Worm (Caenorhabditis elegans) whole organism, young adult: ENCODE results near the gene F44E5.1.

Experiments
- B0019.2 ChIP-seq: fragments of 200-800 bp; sonication (Bioruptor generic); conservative IDR thresholded peaks from 2 replicates; pipeline ENCODE4 v1.3.6; 2022; ENCODE audit warnings: missing genetic modification reagents, missing genetic modification characterization, missing compliant biosample characterization
- B0261.1 ChIP-seq: sonication (generic microtip); optimal IDR thresholded peaks from 2 replicates; lab custom pipeline; 2016; ENCODE audit warnings: mild to moderate bottlenecking, missing genetic modification characterization, moderate library complexity, missing compliant biosample characterization
- B0336.3 ChIP-seq: fragments of 200-800 bp; sonication (Bioruptor generic); IDR thresholded peaks from 2 replicates; pipeline ENCODE4 v1.3.6; 2022; ENCODE audit warnings: missing genetic modification characterization, missing compliant biosample characterization
- F23B12.7 ChIP-seq: sonication (generic microtip); optimal IDR thresholded peaks from 2 replicates; lab custom pipeline; 2017; ENCODE audit warnings: missing genetic modification characterization, mild to moderate bottlenecking, missing compliant biosample characterization, antibody characterized with exemption, moderate library complexity; ENCODE audit not compliant: insufficient read depth
- F52B5.7 ChIP-seq: sonication (generic microtip); optimal IDR thresholded peaks from 2 replicates; lab custom pipeline; 2016; ENCODE audit warnings: mild to moderate bottlenecking, missing genetic modification characterization, missing compliant biosample characterization
- F55B11.4 ChIP-seq: sonication (generic microtip); optimal IDR thresholded peaks from 2 replicates; lab custom pipeline; 2016; ENCODE audit warnings: missing compliant biosample characterization, missing genetic modification characterization, borderline replicate concordance; ENCODE audit not compliant: insufficient read depth
- F57C9.4 ChIP-seq: sonication (generic microtip); optimal IDR thresholded peaks from 2 replicates; lab custom pipeline; 2017; ENCODE audit warnings: mild to moderate bottlenecking, missing genetic modification characterization, missing compliant biosample characterization
- T26A5.8 ChIP-seq: sonication (generic microtip); optimal IDR thresholded peaks from 2 replicates; lab custom pipeline; 2016; ENCODE audit warnings: missing genetic modification characterization, missing compliant biosample characterization
- Y53F4B.3 ChIP-seq: fragments of 200-800 bp; sonication (Bioruptor generic); IDR thresholded peaks from 2 replicates; pipeline ENCODE4 v1.3.6; 2022; ENCODE audit warnings: missing genetic modification reagents, missing genetic modification characterization, missing compliant biosample characterization
- Y53G8AR.9 ChIP-seq: fragments of 200-800 bp; sonication (Bioruptor generic); conservative IDR thresholded peaks from 2 replicates; pipeline ENCODE4 v1.3.6; 2022; ENCODE audit warnings: missing genetic modification reagents, missing genetic modification characterization, missing compliant biosample characterization
- Y67H2A.10 ChIP-seq: fragments of 200-800 bp; sonication (Bioruptor generic); conservative IDR thresholded peaks from 2 replicates; pipeline ENCODE4 v1.3.6; 2022; ENCODE audit warnings: missing genetic modification reagents, missing genetic modification characterization, missing compliant biosample characterization
- ZK185.1 ChIP-seq: sonication (generic microtip); optimal IDR thresholded peaks from 2 replicates; lab custom pipeline; 2016; ENCODE audit warnings: mild to moderate bottlenecking, missing genetic modification characterization, missing compliant biosample characterization; ENCODE audit not compliant: poor library complexity, severe bottlenecking
- aptf-3 ChIP-seq: fragments of 200-800 bp; sonication (Bioruptor generic); IDR thresholded peaks from 2 replicates; pipeline ENCODE4 v1.3.6; 2022; ENCODE audit warnings: missing genetic modification characterization, missing compliant biosample characterization
- athp-1 ChIP-seq: sonication (generic microtip); optimal IDR thresholded peaks from 2 replicates; lab custom pipeline; 2017; ENCODE audit warnings: mild to moderate bottlenecking, missing genetic modification characterization, missing compliant biosample characterization
- attf-5 ChIP-seq: fragments of 200-800 bp; sonication (Bioruptor generic); optimal IDR thresholded peaks from 2 replicates; lab custom pipeline; 2018; ENCODE audit warnings: mild to moderate bottlenecking, missing genetic modification characterization, missing compliant biosample characterization
- die-1 ChIP-seq: sonication (generic microtip); optimal IDR thresholded peaks from 2 replicates; lab custom pipeline; 2016; ENCODE audit warnings: missing genotype, mild to moderate bottlenecking, missing genetic modification characterization, missing compliant biosample characterization
- dox-1 ChIP-seq: fragments of 200-800 bp; sonication (Bioruptor generic); IDR thresholded peaks from 2 replicates; pipeline ENCODE4 v1.3.6; 2022; ENCODE audit warnings: missing genetic modification reagents, missing genetic modification characterization, missing compliant biosample characterization
- efl-1 ChIP-seq: fragments of 150-350 bp; optimal IDR thresholded peaks from 2 replicates; lab custom pipeline; 2014; ENCODE audit warnings: missing biosample characterization, missing genetic modification reagents, missing genetic modification characterization
- ets-4 ChIP-seq: fragments of 200-800 bp; sonication (Bioruptor generic); optimal IDR thresholded peaks from 2 replicates; lab custom pipeline; 2018; ENCODE audit warnings: mild to moderate bottlenecking, missing genetic modification characterization, missing compliant biosample characterization
- gei-17 ChIP-seq: fragments of 200-800 bp; sonication (Bioruptor generic); optimal IDR thresholded peaks from 2 replicates; lab custom pipeline; 2018; ENCODE audit warnings: mild to moderate bottlenecking, missing genetic modification characterization, missing compliant biosample characterization
- him-1 ChIP-seq: sonication (generic microtip); optimal IDR thresholded peaks from 2 replicates; lab custom pipeline; 2016; ENCODE audit warnings: missing genotype, missing genetic modification reagents, missing genetic modification characterization, missing compliant biosample characterization
- hmg-20 ChIP-seq: fragments of 200-800 bp; sonication (Bioruptor generic); IDR thresholded peaks from 2 replicates; pipeline ENCODE4 v1.3.6; 2022; ENCODE audit warnings: missing genetic modification reagents, missing genetic modification characterization, missing compliant biosample characterization
- lin-40 ChIP-seq: sonication (generic microtip); optimal IDR thresholded peaks from 2 replicates; lab custom pipeline; 2016; ENCODE audit warnings: missing genetic modification characterization, mild to moderate bottlenecking, missing compliant biosample characterization, missing genotype, missing genetic modification reagents
- lin-54 ChIP-seq: fragments of 200-800 bp; sonication (Bioruptor generic); optimal IDR thresholded peaks from 2 replicates; lab custom pipeline; 2018; ENCODE audit warnings: mild to moderate bottlenecking, missing genetic modification characterization, missing compliant biosample characterization
- lir-1 ChIP-seq: fragments of 200-800 bp; sonication (Bioruptor generic); conservative IDR thresholded peaks from 2 replicates; pipeline ENCODE4 v1.3.6; 2022; ENCODE audit warnings: missing genetic modification reagents, missing genetic modification characterization, missing compliant biosample characterization
- lsl-1 ChIP-seq: fragments of 200-800 bp; sonication (Bioruptor generic); optimal IDR thresholded peaks from 2 replicates; lab custom pipeline; 2018; ENCODE audit warnings: mild to moderate bottlenecking, missing genetic modification characterization, moderate library complexity, missing compliant biosample characterization
- madf-8 ChIP-seq: fragments of 200-800 bp; sonication (Bioruptor generic); conservative IDR thresholded peaks from 2 replicates; pipeline ENCODE4 v1.3.6; 2022; ENCODE audit warnings: missing genetic modification reagents, missing genetic modification characterization, missing compliant biosample characterization
- mes-4 ChIP-seq: sonication (generic microtip); optimal IDR thresholded peaks from 2 replicates; lab custom pipeline; 2016; ENCODE audit warnings: missing genotype, missing genetic modification characterization, missing compliant biosample characterization
- mxl-1 ChIP-seq: sonication (generic microtip); optimal IDR thresholded peaks from 2 replicates; lab custom pipeline; 2016; ENCODE audit warnings: missing genetic modification characterization, missing compliant biosample characterization
- nfya-1 ChIP-seq: sonication (generic microtip); optimal IDR thresholded peaks from 2 replicates; lab custom pipeline; 2017; ENCODE audit warnings: antibody characterized with exemption, missing compliant biosample characterization, missing genetic modification characterization, borderline replicate concordance; ENCODE audit not compliant: insufficient read depth
- nfyb-1 ChIP-seq: fragments of 200-800 bp; sonication (Bioruptor generic); IDR thresholded peaks from 2 replicates; pipeline ENCODE4 v1.3.6; 2022; ENCODE audit warnings: missing genetic modification reagents, missing genetic modification characterization, missing compliant biosample characterization
- nhr-179 ChIP-seq: sonication (generic microtip); optimal IDR thresholded peaks from 2 replicates; lab custom pipeline; 2016; ENCODE audit warnings: mild to moderate bottlenecking, missing genetic modification characterization, missing compliant biosample characterization
- nhr-27 ChIP-seq: fragments of 200-800 bp; sonication (Bioruptor generic); optimal IDR thresholded peaks from 2 replicates; lab custom pipeline; 2018; ENCODE audit warnings: mild to moderate bottlenecking, missing genetic modification characterization, moderate library complexity, missing compliant biosample characterization
- pbrm-1 ChIP-seq: fragments of 200-800 bp; sonication (Bioruptor generic); IDR thresholded peaks from 2 replicates; pipeline ENCODE4 v1.3.6; 2022; ENCODE audit warnings: missing genetic modification reagents, missing genetic modification characterization, missing compliant biosample characterization
- rpc-1 ChIP-seq, 2 experiments: fragments of 150-350 bp in 1 of 2; sonication (generic microtip) in 1 of 2; optimal IDR thresholded peaks; 2 replicates each; lab custom pipeline; 2014 to 2018; ENCODE audit warnings: missing biosample characterization in 1 of 2, missing genetic modification characterization in 1 of 2, missing genetic modification reagents in 1 of 2, missing genotype in 1 of 2
- sdz-38 ChIP-seq: sonication (generic microtip); optimal IDR thresholded peaks from 2 replicates; lab custom pipeline; 2016; ENCODE audit warnings: missing genotype, missing genetic modification characterization, missing compliant biosample characterization
- sea-2 ChIP-seq: fragments of 200-800 bp; sonication (Bioruptor generic); IDR thresholded peaks from 2 replicates; pipeline ENCODE4 v1.3.6; 2022; ENCODE audit warnings: missing genetic modification characterization, missing compliant biosample characterization
- snpc-1.1 ChIP-seq: sonication (generic microtip); optimal IDR thresholded peaks from 2 replicates; lab custom pipeline; 2017; ENCODE audit warnings: missing genetic modification characterization, mild to moderate bottlenecking, missing compliant biosample characterization, antibody characterized with exemption, moderate library complexity, missing genotype, missing genetic modification reagents; ENCODE audit not compliant: insufficient read depth
- snpc-3.4 ChIP-seq: sonication (generic microtip); optimal IDR thresholded peaks from 2 replicates; lab custom pipeline; 2017; ENCODE audit warnings: missing genetic modification characterization, mild to moderate bottlenecking, missing compliant biosample characterization, antibody characterized with exemption, moderate library complexity, missing genotype, missing genetic modification reagents
- snpc-4 ChIP-seq, 5 experiments: fragments of 150-350 bp in 1 of 5; sonication (generic microtip) in 4 of 5; optimal IDR thresholded peaks; 2 replicates each; lab custom pipeline; 2014 to 2018; ENCODE audit warnings: missing genetic modification characterization in 5 of 5, missing biosample characterization in 3 of 5, antibody characterized with exemption in 2 of 5, mild to moderate bottlenecking in 2 of 5, missing compliant biosample characterization in 2 of 5, missing genotype in 2 of 5, moderate library complexity in 2 of 5, missing genetic modification reagents in 1 of 5
- zim-3 ChIP-seq: sonication (generic microtip); optimal IDR thresholded peaks from 2 replicates; lab custom pipeline; 2017; ENCODE audit warnings: mild to moderate bottlenecking, missing genetic modification characterization, moderate library complexity, missing compliant biosample characterization
- ztf-18 ChIP-seq: sonication (generic microtip); optimal IDR thresholded peaks from 2 replicates; lab custom pipeline; 2016; ENCODE audit warnings: missing genotype, mild to moderate bottlenecking, missing genetic modification characterization, missing compliant biosample characterization
- ztf-25 ChIP-seq: fragments of 200-800 bp; sonication (Bioruptor generic); IDR thresholded peaks from 2 replicates; pipeline ENCODE4 v1.3.6; 2022; ENCODE audit warnings: missing genetic modification reagents, missing genetic modification characterization, missing compliant biosample characterization
- ztf-26 ChIP-seq: sonication (generic microtip); optimal IDR thresholded peaks from 2 replicates; lab custom pipeline; 2017; ENCODE audit warnings: missing genetic modification characterization, missing compliant biosample characterization

F44E5.1 gene

DNA sequence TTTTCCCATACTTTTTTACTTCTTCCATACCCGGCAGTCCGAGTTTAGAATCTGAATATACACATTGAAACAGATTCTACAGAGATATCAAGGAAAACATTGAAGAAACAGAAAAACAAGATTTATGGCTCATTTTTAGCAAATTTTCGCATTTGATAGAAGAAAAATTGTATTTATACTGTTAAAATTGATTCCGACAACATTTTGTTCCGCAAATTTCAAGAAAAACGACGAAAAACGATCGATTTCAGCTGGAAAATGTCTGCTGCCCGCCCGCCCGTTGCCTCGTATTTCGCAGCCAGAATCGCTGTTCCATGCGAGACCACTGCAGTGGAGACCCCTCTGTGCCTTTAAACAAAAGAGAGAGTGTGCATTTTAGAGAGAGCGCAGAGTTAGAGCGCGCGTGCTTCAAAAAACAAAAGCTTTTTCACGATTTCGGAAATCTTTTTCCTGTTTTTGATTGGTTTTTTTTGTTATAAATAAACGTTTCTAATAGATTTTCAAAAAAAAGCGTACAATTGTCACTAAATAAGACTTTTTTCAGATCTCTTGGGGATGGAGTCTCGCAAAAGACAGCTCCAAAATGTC is 3.6 kb upstream of the F44E5.1 start, which contains the start of the genes patr-1 and dna-2 (continued):
- no peak for TF ChIP-seq nfyb-1 (GFP tag; lab: Robert Waterston, UW)
- no peak for TF ChIP-seq lir-1 (GFP tag; lab: Robert Waterston, UW)
- no peak for TF ChIP-seq nfya-1 (tag; lab: Kevin White, UChicago)
- TF ChIP-seq zim-3 (tag; lab: Kevin White, UChicago) = no peak
- no peak for TF ChIP-seq athp-1 (tag; lab: Kevin White, UChicago)
- no peak for TF ChIP-seq nhr-179 (tag; lab: Kevin White, UChicago)
- no peak for TF ChIP-seq sdz-38
- no peak for TF ChIP-seq mes-4 (tag; lab: Kevin White, UChicago)
- no peak for TF ChIP-seq rpc-1 (optimal IDR thresholded peaks at IDR 0.05; lab: Kevin White, UChicago)
- no peak for TF ChIP-seq rpc-1 (tag; optimal IDR thresholded peaks at IDR 0.05; lab: Kevin White, UChicago)
- no peak for TF ChIP-seq T26A5.8 (tag; lab: Kevin White, UChicago)
- no peak for TF ChIP-seq die-1 (tag; lab: Kevin White, UChicago)
- no peak for TF ChIP-seq B0261.1 (tag; lab: Kevin White, UChicago)
- no peak for TF ChIP-seq gei-17 (GFP tag; lab: Kevin White, UChicago)
- TF ChIP-seq Y53F4B.3 (GFP tag; lab: Robert Waterston, UW) = no peak
- TF ChIP-seq F57C9.4 = no peak
- TF ChIP-seq ZK185.1 (tag; lab: Kevin White, UChicago) = no peak
- no peak for TF ChIP-seq B0019.2
- peak; percentile 16 for TF ChIP-seq ztf-18 (tag; lab: Kevin White, UChicago)
- TF ChIP-seq lsl-1 (GFP tag; lab: Kevin White, UChicago) = peak; percentile 65
- TF ChIP-seq F52B5.7 (tag; lab: Kevin White, UChicago) = no peak
- TF ChIP-seq ztf-25 = no peak
- TF ChIP-seq sea-2 (GFP tag; lab: Robert Waterston, UW) = no peak
- no peak for TF ChIP-seq nhr-27 (tag; lab: Kevin White, UChicago)
- no peak for TF ChIP-seq snpc-4 (GFP tag; optimal IDR thresholded peaks at IDR 0.05; lab: Kevin White, UChicago)
- TF ChIP-seq snpc-4 (tag; optimal IDR thresholded peaks at IDR 0.05; lab: Kevin White, UChicago) = peak in 3 of 4 experiments; percentile 7 to 63 (median 44)
- no peak for TF ChIP-seq F55B11.4 (tag; lab: Kevin White, UChicago)
- TF ChIP-seq aptf-3 (GFP tag; lab: Robert Waterston, UW) = no peak
- TF ChIP-seq mxl-1 (tag; lab: Kevin White, UChicago) = no peak
- peak; percentile 29 for TF ChIP-seq snpc-1.1 (tag; lab: Kevin White, UChicago)
- no peak for TF ChIP-seq ztf-26 (tag; lab: Kevin White, UChicago)
- TF ChIP-seq lin-54 (GFP tag; lab: Kevin White, UChicago) = peak; percentile 57
- TF ChIP-seq Y53G8AR.9 (GFP tag; lab: Robert Waterston, UW) = no peak
- no peak for TF ChIP-seq madf-8
- TF ChIP-seq attf-5 (GFP tag; lab: Kevin White, UChicago) = peak; percentile 70
- no peak for TF ChIP-seq pbrm-1 (GFP tag; lab: Robert Waterston, UW)
- no peak for TF ChIP-seq B0336.3
- TF ChIP-seq him-1 (tag; lab: Kevin White, UChicago) = no peak
- peak; percentile 12 for TF ChIP-seq snpc-3.4 (tag; lab: Kevin White, UChicago)
- TF ChIP-seq ets-4 (GFP tag; lab: Kevin White, UChicago) = no peak
- no peak for TF ChIP-seq lin-40 (tag; lab: Kevin White, UChicago)
- no peak for TF ChIP-seq hmg-20 (GFP tag; lab: Robert Waterston, UW)
- TF ChIP-seq dox-1 (GFP tag; lab: Robert Waterston, UW) = peak; percentile 80
- TF ChIP-seq efl-1 (GFP tag; lab: Kevin White, UChicago) = peak; percentile 59
- no peak for TF ChIP-seq Y67H2A.10
- peak; percentile 63 for TF ChIP-seq F23B12.7 (tag; lab: Kevin White, UChicago)
